Worm (Caenorhabditis elegans) whole organism, L2 larva: ENCODE measurements around the gene clec-52.

ENCODE experiments used
- C34F6.9 ChIP-seq: fragments of 150-350 bp; optimal IDR thresholded peaks from 2 replicates; lab custom pipeline; 2014; ENCODE audit warnings: missing biosample characterization, missing genetic modification characterization
- F13H6.1 ChIP-seq: sonication (generic microtip); optimal IDR thresholded peaks from 2 replicates; lab custom pipeline; 2016; ENCODE audit warnings: missing genetic modification characterization, missing compliant biosample characterization
- R02D3.7 ChIP-seq: fragments of 150-350 bp; optimal IDR thresholded peaks from 2 replicates; lab custom pipeline; 2014; ENCODE audit warnings: missing biosample characterization, missing genetic modification characterization
- ZK546.5 ChIP-seq: sonication (generic microtip); optimal IDR thresholded peaks from 2 replicates; lab custom pipeline; 2017; ENCODE audit warnings: missing biosample characterization, missing genetic modification characterization
- ama-1 ChIP-seq: fragments of 150-350 bp; optimal IDR thresholded peaks from 2 replicates; lab custom pipeline; 2018; ENCODE audit warnings: inconsistent platforms
- blmp-1 ChIP-seq: sonication (generic microtip); optimal IDR thresholded peaks from 2 replicates; lab custom pipeline; 2017; ENCODE audit warnings: missing genetic modification characterization, mild to moderate bottlenecking, missing compliant biosample characterization, antibody characterized with exemption, moderate library complexity; ENCODE audit not compliant: insufficient read depth
- ceh-16 ChIP-seq: fragments of 150-350 bp; optimal IDR thresholded peaks from 2 replicates; lab custom pipeline; 2014; ENCODE audit warnings: missing biosample characterization, missing genetic modification characterization
- ceh-82 ChIP-seq: fragments of 150-350 bp; optimal IDR thresholded peaks from 2 replicates; lab custom pipeline; 2014; ENCODE audit warnings: missing biosample characterization, missing genetic modification characterization
- egl-27 ChIP-seq: sonication (generic microtip); optimal IDR thresholded peaks from 3 replicates; lab custom pipeline; 2017; ENCODE audit warnings: missing biosample characterization, missing genetic modification reagents, missing genetic modification characterization
- elt-1 ChIP-seq: fragments of 150-350 bp; optimal IDR thresholded peaks from 2 replicates; lab custom pipeline; 2014; ENCODE audit warnings: missing biosample characterization, missing genetic modification characterization
- elt-3 ChIP-seq: sonication (generic microtip); optimal IDR thresholded peaks from 2 replicates; lab custom pipeline; 2017; ENCODE audit warnings: missing biosample characterization, missing genetic modification characterization
- fos-1 ChIP-seq: fragments of 150-350 bp; optimal IDR thresholded peaks from 2 replicates; lab custom pipeline; 2014; ENCODE audit warnings: missing biosample characterization, missing genetic modification characterization
- lin-11 ChIP-seq: fragments of 150-350 bp; sonication (generic microtip); optimal IDR thresholded peaks from 2 replicates; lab custom pipeline; 2014; ENCODE audit warnings: missing biosample characterization, missing genetic modification characterization, inconsistent platforms, mixed read lengths
- lsy-2 ChIP-seq, 2 experiments: fragments of 150-350 bp in 1 of 2; sonication (generic microtip) in 1 of 2; optimal IDR thresholded peaks; 2 replicates each; lab custom pipeline; 2014 to 2017; ENCODE audit warnings: missing biosample characterization in 2 of 2, missing genetic modification characterization in 2 of 2
- mab-5 ChIP-seq: fragments of 150-350 bp; optimal IDR thresholded peaks from 2 replicates; lab custom pipeline; 2014; ENCODE audit warnings: missing biosample characterization, missing genetic modification characterization
- mbf-1 ChIP-seq: sonication (generic microtip); optimal IDR thresholded peaks from 2 replicates; lab custom pipeline; 2017; ENCODE audit warnings: missing biosample characterization, missing genetic modification characterization
- nhr-10 ChIP-seq: sonication (generic microtip); optimal IDR thresholded peaks from 2 replicates; lab custom pipeline; 2017; ENCODE audit warnings: missing biosample characterization, missing genetic modification characterization
- nhr-11 ChIP-seq: fragments of 150-350 bp; optimal IDR thresholded peaks from 2 replicates; lab custom pipeline; 2014; ENCODE audit warnings: missing biosample characterization, missing genetic modification characterization
- nhr-12 ChIP-seq: fragments of 150-350 bp; optimal IDR thresholded peaks from 2 replicates; lab custom pipeline; 2014; ENCODE audit warnings: missing biosample characterization, missing genetic modification characterization
- nhr-129 ChIP-seq: fragments of 150-350 bp; optimal IDR thresholded peaks from 2 replicates; lab custom pipeline; 2014; ENCODE audit warnings: missing biosample characterization, missing genetic modification characterization
- nhr-21 ChIP-seq: fragments of 150-350 bp; optimal IDR thresholded peaks from 2 replicates; lab custom pipeline; 2014; ENCODE audit warnings: missing biosample characterization, missing genetic modification characterization
- nhr-23 ChIP-seq: fragments of 150-350 bp; optimal IDR thresholded peaks from 2 replicates; lab custom pipeline; 2014; ENCODE audit warnings: missing biosample characterization, missing genetic modification reagents, missing genetic modification characterization
- nhr-25 ChIP-seq: fragments of 150-350 bp; sonication (generic microtip); optimal IDR thresholded peaks from 3 replicates; lab custom pipeline; 2014; ENCODE audit warnings: missing biosample characterization, missing genetic modification characterization
- skn-1 ChIP-seq: sonication (generic microtip); optimal IDR thresholded peaks from 2 replicates; lab custom pipeline; 2017; ENCODE audit warnings: missing biosample characterization, missing genetic modification characterization
- sma-9 ChIP-seq, 2 experiments: fragments of 150-350 bp in 1 of 2; sonication (generic microtip) in 1 of 2; optimal IDR thresholded peaks; 2 replicates each; lab custom pipeline; 2014 to 2016; ENCODE audit warnings: missing genetic modification characterization in 2 of 2, mild to moderate bottlenecking in 1 of 2, missing biosample characterization in 1 of 2, missing compliant biosample characterization in 1 of 2, missing genetic modification reagents in 1 of 2, moderate library complexity in 1 of 2
- snpc-4 ChIP-seq: fragments of 150-350 bp; optimal IDR thresholded peaks from 2 replicates; lab custom pipeline; 2014; ENCODE audit warnings: missing biosample characterization, missing genetic modification characterization
- unc-39 ChIP-seq: fragments of 150-350 bp; optimal IDR thresholded peaks from 2 replicates; lab custom pipeline; 2014; ENCODE audit warnings: missing biosample characterization, missing genetic modification characterization
- unc-55 ChIP-seq: fragments of 150-350 bp; sonication (generic microtip); optimal IDR thresholded peaks from 3 replicates; lab custom pipeline; 2014; ENCODE audit warnings: missing biosample characterization, missing genetic modification reagents, missing genetic modification characterization
- unc-62 ChIP-seq: fragments of 150-350 bp; optimal IDR thresholded peaks from 2 replicates; lab custom pipeline; 2014; ENCODE audit warnings: missing biosample characterization, missing genetic modification reagents, missing genetic modification characterization
- ztf-11 ChIP-seq: sonication (generic microtip); optimal IDR thresholded peaks from 2 replicates; lab custom pipeline; 2017; ENCODE audit warnings: missing biosample characterization, missing genetic modification characterization
- ztf-4 ChIP-seq: fragments of 150-350 bp; optimal IDR thresholded peaks from 2 replicates; lab custom pipeline; 2014; ENCODE audit warnings: missing biosample characterization, missing genetic modification characterization

The clec-52 gene

DNA sequence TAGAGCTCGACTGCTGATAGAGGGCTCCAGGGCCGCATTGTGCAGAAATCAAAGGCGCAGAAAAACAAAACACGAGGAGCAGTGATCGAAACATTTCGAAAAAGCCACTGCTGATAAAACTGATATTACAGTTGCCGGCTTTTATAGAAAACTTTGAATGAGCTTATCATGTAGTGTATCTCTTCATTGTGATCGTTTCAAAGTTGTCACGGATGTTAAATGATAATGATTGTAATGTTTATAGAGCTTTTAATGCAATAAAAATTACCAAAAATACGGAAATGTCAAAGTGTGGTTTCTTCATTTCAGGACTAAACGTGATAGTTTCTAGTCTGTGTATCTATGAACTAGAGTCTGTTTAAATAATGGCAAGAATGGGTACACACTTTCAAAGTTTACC lies at the start of gene clec-52:
clec-52 (minus strand) TSS at position 101 of the 400 bp plus-strand sequence.
- no peak for TF ChIP-seq snpc-4 (tag; lab: Kevin White, UChicago)
- no peak for TF ChIP-seq nhr-23 (tag; lab: Kevin White, UChicago)
- no peak for TF ChIP-seq sma-9 (GFP tag; optimal IDR thresholded peaks at IDR 0.05; lab: Kevin White, UChicago)
- no peak for TF ChIP-seq sma-9 (tag; optimal IDR thresholded peaks at IDR 0.05; lab: Kevin White, UChicago)
- TF ChIP-seq ceh-82 (tag; lab: Kevin White, UChicago): no peak
- TF ChIP-seq, all 48 proteins: peak for 0

DNA sequence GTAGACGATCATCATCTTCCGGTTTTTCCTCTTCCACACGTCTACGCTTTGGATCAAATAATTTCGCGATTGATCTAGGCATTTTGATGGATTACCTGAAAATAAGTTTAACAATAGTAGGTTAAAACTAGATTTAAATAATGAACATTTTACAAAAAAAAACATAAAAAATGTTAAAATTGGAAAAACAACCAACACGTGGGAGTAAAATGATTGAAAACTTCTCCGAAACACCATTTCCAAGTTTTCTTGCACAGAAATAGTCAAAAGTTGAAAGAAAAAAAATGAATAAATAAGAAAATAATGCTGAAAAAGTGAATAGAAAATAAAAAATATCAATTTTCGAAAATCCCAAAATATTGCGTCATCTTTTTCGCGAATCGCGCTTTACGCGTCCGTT lies 43.2 kb upstream of the clec-52 start, which contains the start of gene C07G1.7:
C07G1.7 (minus strand) TSS at position 101 of the 400 bp plus-strand sequence.
- TF ChIP-seq ztf-4 (tag; lab: Kevin White, UChicago) (no peak), elt-3 (tag; lab: Kevin White, UChicago) (no peak), elt-1 (tag; lab: Kevin White, UChicago) (no peak), ama-1 (lab: Kevin White, UChicago) (no peak), skn-1 (tag; lab: Kevin White, UChicago) (no peak), nhr-129 (tag; lab: Kevin White, UChicago) (no peak), sma-9 (GFP tag; optimal IDR thresholded peaks at IDR 0.05; lab: Kevin White, UChicago) (no peak), sma-9 (tag; optimal IDR thresholded peaks at IDR 0.05; lab: Kevin White, UChicago) (no peak), egl-27 (tag; lab: Kevin White, UChicago) (no peak), unc-62 (no peak), ZK546.5 (tag; lab: Kevin White, UChicago) (no peak), nhr-11 (no peak)

DNA sequence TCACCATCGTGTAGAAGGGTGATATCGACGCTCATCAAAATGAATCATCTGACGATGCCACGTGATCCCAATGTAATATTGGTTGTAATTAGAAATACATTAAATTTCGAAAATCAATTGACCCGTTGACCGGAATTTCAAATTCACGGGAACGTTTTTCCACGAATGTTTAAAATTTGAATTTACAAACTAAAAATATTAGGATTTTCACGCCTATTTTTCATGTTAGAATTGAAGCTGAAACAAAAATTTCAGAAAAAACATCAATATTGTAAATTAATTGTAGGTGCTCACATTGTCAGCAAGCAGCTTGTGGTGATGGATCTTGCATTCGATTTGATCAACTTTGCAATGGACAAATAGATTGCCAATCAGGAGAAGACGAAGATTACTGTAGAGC lies 41.7 kb upstream of the clec-52 start, which contains the start of gene C07G1.6:
C07G1.6 (minus strand) TSS at position 101 of the 400 bp plus-strand sequence.
- no peak for TF ChIP-seq nhr-129 (tag; lab: Kevin White, UChicago)

DNA sequence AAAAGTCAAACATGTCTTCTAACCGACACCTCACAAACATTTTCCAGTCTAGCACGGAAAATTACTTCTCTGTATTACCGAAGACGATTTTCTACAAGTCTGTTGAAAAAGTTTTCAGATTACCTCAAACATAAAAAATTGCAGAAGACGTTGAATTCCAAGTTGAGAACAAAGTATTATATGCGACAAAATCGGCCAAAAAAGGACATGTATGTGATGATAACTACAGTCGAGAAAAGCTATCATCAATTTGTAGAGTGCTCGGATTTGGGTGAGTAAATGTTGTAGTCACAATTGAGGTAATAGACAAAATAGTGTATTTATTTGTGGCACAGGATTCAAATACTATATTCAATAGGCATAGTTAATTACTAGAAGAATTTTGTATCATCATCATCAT lies 40.3 kb upstream of the clec-52 start:
- TF ChIP-seq sma-9 (GFP tag; optimal IDR thresholded peaks at IDR 0.05; lab: Kevin White, UChicago): no peak
- TF ChIP-seq sma-9 (tag; optimal IDR thresholded peaks at IDR 0.05; lab: Kevin White, UChicago): no peak
- no peak for TF ChIP-seq mab-5 (tag; lab: Kevin White, UChicago)
- TF ChIP-seq nhr-11: no peak
- TF ChIP-seq fos-1 (tag; lab: Kevin White, UChicago): no peak
- TF ChIP-seq R02D3.7 (tag; lab: Kevin White, UChicago): no peak
- TF ChIP-seq nhr-10 (tag; lab: Kevin White, UChicago): no peak
- TF ChIP-seq unc-55 (GFP tag; lab: Kevin White, UChicago): no peak
- no peak for TF ChIP-seq ceh-16
- no peak for TF ChIP-seq lsy-2 (tag; optimal IDR thresholded peaks at IDR 0.05; lab: Kevin White, UChicago)
- TF ChIP-seq nhr-23 (tag; lab: Kevin White, UChicago): no peak
- no peak for TF ChIP-seq mbf-1 (tag; lab: Kevin White, UChicago)
- TF ChIP-seq C34F6.9 (tag; lab: Kevin White, UChicago): no peak
- no peak for TF ChIP-seq egl-27 (tag; lab: Kevin White, UChicago)
- no peak for TF ChIP-seq unc-39
- no peak for TF ChIP-seq lin-11 (tag; lab: Kevin White, UChicago)
- no peak for TF ChIP-seq F13H6.1 (tag; lab: Kevin White, UChicago)
- TF ChIP-seq, all 48 proteins: peak for 0

DNA sequence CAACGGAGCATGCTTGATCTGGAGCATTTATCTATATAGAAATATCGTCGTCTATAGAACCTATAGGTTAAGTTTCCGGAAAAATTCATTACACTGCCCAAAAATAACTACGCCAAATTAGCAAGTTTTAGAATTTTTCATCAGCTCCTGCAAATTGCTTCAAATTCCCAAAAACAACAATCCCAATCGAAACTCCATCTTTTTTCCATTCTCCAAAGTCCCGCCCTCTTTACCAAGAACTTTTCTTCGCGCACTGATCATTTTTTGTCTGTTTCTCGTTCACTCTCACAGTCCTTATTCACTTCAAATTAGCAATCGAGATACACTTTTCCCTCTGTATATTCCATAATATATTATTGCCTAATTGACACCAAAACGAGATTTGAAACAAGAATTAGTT lies 37.8 kb upstream of the clec-52 start, which contains the start of gene svh-1:
svh-1 (plus strand) TSS at position 301 of the 400 bp plus-strand sequence.
- TF ChIP-seq nhr-25 (tag; lab: Kevin White, UChicago) (no peak), blmp-1 (tag; lab: Kevin White, UChicago) (no peak), nhr-12 (no peak), C34F6.9 (tag; lab: Kevin White, UChicago) (no peak), ztf-11 (tag; lab: Kevin White, UChicago) (no peak), nhr-21 (tag; lab: Kevin White, UChicago) (no peak)
